Fruit fly (Drosophila melanogaster) whole organism, embryonic: ENCODE measurements around the gene CG4364.

Experiments used
- Atf6 ChIP-seq: fragments of 200-800 bp; sonication (Bioruptor generic); IDR thresholded peaks from 2 replicates; pipeline ENCODE4 v1.3.6; 2022; ENCODE audit warnings: missing biosample characterization, missing genetic modification characterization
- C15 ChIP-seq: fragments of 200-800 bp; sonication (Bioruptor generic); IDR thresholded peaks from 3 replicates; pipeline ENCODE4 v1.3.6; 2022; ENCODE audit warnings: missing biosample characterization, missing genetic modification characterization
- CG10366 ChIP-seq: fragments of 200-800 bp; sonication (Bioruptor generic); IDR thresholded peaks from 2 replicates; pipeline ENCODE4 v1.3.6; 2022; ENCODE audit warnings: missing biosample characterization, missing genetic modification characterization
- CG11398 ChIP-seq: fragments of 200-800 bp; sonication (Bioruptor generic); optimal IDR thresholded peaks from 2 replicates; lab custom pipeline; 2016; ENCODE audit warnings: missing biosample characterization, missing genetic modification characterization
- CG11456 ChIP-seq: fragments of 200-800 bp; sonication (Bioruptor generic); IDR thresholded peaks from 3 replicates; pipeline ENCODE4 v1.3.6; 2022; ENCODE audit warnings: missing biosample characterization, missing genetic modification characterization
- CG11723 ChIP-seq: fragments of 200-800 bp; sonication (Bioruptor generic); optimal IDR thresholded peaks from 2 replicates; lab custom pipeline; 2017; ENCODE audit warnings: missing biosample characterization, mild to moderate bottlenecking, missing genetic modification characterization
- CG14014 ChIP-seq: fragments of 200-800 bp; sonication (Bioruptor generic); IDR thresholded peaks from 2 replicates; pipeline ENCODE4 v1.3.6; 2022; ENCODE audit warnings: missing biosample characterization, missing genetic modification characterization
- CG14050 ChIP-seq: fragments of 200-800 bp; sonication (Bioruptor generic); IDR thresholded peaks from 3 replicates; pipeline ENCODE4 v1.3.6; 2022; ENCODE audit warnings: missing biosample characterization, missing genetic modification characterization
- CG14860 ChIP-seq: fragments of 200-800 bp; sonication (Bioruptor generic); IDR thresholded peaks from 3 replicates; pipeline ENCODE4 v1.3.6; 2022; ENCODE audit warnings: missing biosample characterization, missing genetic modification characterization; ENCODE audit not compliant: partially characterized antibody
- CG16863 ChIP-seq: fragments of 200-800 bp; sonication (Bioruptor generic); optimal IDR thresholded peaks from 3 replicates; lab custom pipeline; 2016; ENCODE audit warnings: missing biosample characterization, missing genetic modification characterization
- CG17385 ChIP-seq: fragments of 200-800 bp; sonication (Bioruptor generic); optimal IDR thresholded peaks from 3 replicates; lab custom pipeline; 2018; ENCODE audit warnings: missing biosample characterization, mild to moderate bottlenecking, missing genetic modification characterization
- CG17802 ChIP-seq: fragments of 200-800 bp; sonication (Bioruptor generic); optimal IDR thresholded peaks from 2 replicates; lab custom pipeline; 2018; ENCODE audit warnings: missing biosample characterization, mild to moderate bottlenecking, missing genetic modification characterization, moderate library complexity
- CG2889 ChIP-seq: fragments of 200-800 bp; sonication (Bioruptor generic); IDR thresholded peaks from 3 replicates; pipeline ENCODE4 v1.3.6; 2022; ENCODE audit warnings: missing biosample characterization, missing genetic modification characterization
- CG34376 ChIP-seq: fragments of 200-800 bp; sonication (Bioruptor generic); optimal IDR thresholded peaks from 2 replicates; lab custom pipeline; 2018; ENCODE audit warnings: missing biosample characterization, mild to moderate bottlenecking, missing genetic modification characterization
- CG5953 ChIP-seq: fragments of 200-800 bp; sonication (Bioruptor generic); IDR thresholded peaks from 2 replicates; pipeline ENCODE4 v1.3.6; 2022; ENCODE audit warnings: missing biosample characterization, missing genetic modification characterization
- CG6654 ChIP-seq: fragments of 200-800 bp; sonication (Bioruptor generic); optimal IDR thresholded peaks from 2 replicates; lab custom pipeline; 2017; ENCODE audit warnings: missing biosample characterization, mild to moderate bottlenecking, missing genetic modification characterization
- CG7928 ChIP-seq: fragments of 200-800 bp; sonication (Bioruptor generic); optimal IDR thresholded peaks from 2 replicates; lab custom pipeline; 2017; ENCODE audit warnings: missing biosample characterization, mild to moderate bottlenecking, missing genetic modification characterization
- CG9727 ChIP-seq: fragments of 200-800 bp; sonication (Bioruptor generic); optimal IDR thresholded peaks from 3 replicates; lab custom pipeline; 2017; ENCODE audit warnings: missing biosample characterization, mild to moderate bottlenecking, missing genetic modification characterization
- CoRest ChIP-seq: fragments of 200-800 bp; sonication (Bioruptor generic); optimal IDR thresholded peaks from 3 replicates; lab custom pipeline; 2018; ENCODE audit warnings: missing biosample characterization, mild to moderate bottlenecking, missing genetic modification characterization, moderate library complexity
- Dip2 ChIP-seq: fragments of 200-800 bp; sonication (Bioruptor generic); IDR thresholded peaks from 2 replicates; pipeline ENCODE4 v1.3.6; 2022; ENCODE audit warnings: missing biosample characterization, missing genetic modification characterization
- Dll ChIP-seq: fragments of 200-800 bp; sonication (Bioruptor generic); IDR thresholded peaks from 4 replicates; pipeline ENCODE4 v1.3.6; 2022; ENCODE audit warnings: missing biosample characterization, missing genetic modification characterization; ENCODE audit not compliant: partially characterized antibody
- Doc3 ChIP-seq: fragments of 200-800 bp; sonication (Bioruptor generic); IDR thresholded peaks from 3 replicates; pipeline ENCODE4 v1.3.6; 2022; ENCODE audit warnings: missing biosample characterization, missing genetic modification characterization; ENCODE audit not compliant: partially characterized antibody
- Ets97D ChIP-seq: fragments of 200-800 bp; sonication (Bioruptor generic); optimal IDR thresholded peaks from 3 replicates; lab custom pipeline; 2016; ENCODE audit warnings: missing biosample characterization, missing genetic modification characterization
- GATAe ChIP-seq: fragments of 200-800 bp; sonication (Bioruptor generic); conservative IDR thresholded peaks from 2 replicates; pipeline ENCODE4 v1.3.6; 2022; ENCODE audit warnings: missing biosample characterization, missing genetic modification characterization
- Hr3 ChIP-seq: fragments of 200-800 bp; sonication (Bioruptor generic); optimal IDR thresholded peaks from 3 replicates; lab custom pipeline; 2016; ENCODE audit warnings: missing biosample characterization, missing genetic modification characterization
- Myb ChIP-seq: fragments of 200-800 bp; sonication (Bioruptor generic); optimal IDR thresholded peaks from 2 replicates; lab custom pipeline; 2016; ENCODE audit warnings: missing biosample characterization, missing genetic modification characterization
- NfI ChIP-seq: fragments of 200-800 bp; sonication (Bioruptor generic); optimal IDR thresholded peaks from 3 replicates; lab custom pipeline; 2018; ENCODE audit warnings: missing biosample characterization, mild to moderate bottlenecking, missing genetic modification characterization, moderate library complexity
- Poxn ChIP-seq: fragments of 200-800 bp; sonication (Bioruptor generic); IDR thresholded peaks from 2 replicates; pipeline ENCODE4 v1.3.6; 2022; ENCODE audit warnings: missing biosample characterization, missing genetic modification characterization
- Rx ChIP-seq: fragments of 200-800 bp; sonication (Bioruptor generic); IDR thresholded peaks from 2 replicates; pipeline ENCODE4 v1.3.6; 2022; ENCODE audit warnings: missing biosample characterization, missing genetic modification characterization
- Trl ChIP-seq, 3 experiments: fragments of >200 bp in 2 of 3; fragments of 200-800 bp in 1 of 3; sonication (Bioruptor generic) in 1 of 3; optimal IDR thresholded peaks; 2 replicates in 1 of 3; 3 replicates in 2 of 3; lab custom pipeline; 2016 to 2017; ENCODE audit warnings: missing biosample characterization in 1 of 3, missing genetic modification characterization in 1 of 3
- az2 ChIP-seq: fragments of 200-800 bp; sonication (Bioruptor generic); optimal IDR thresholded peaks from 3 replicates; lab custom pipeline; 2016; ENCODE audit warnings: missing biosample characterization, missing genetic modification characterization
- chn ChIP-seq: fragments of 200-800 bp; sonication (Bioruptor generic); optimal IDR thresholded peaks from 2 replicates; lab custom pipeline; 2016; ENCODE audit warnings: missing biosample characterization, missing genetic modification characterization
- crc ChIP-seq: fragments of 200-800 bp; sonication (Bioruptor generic); optimal IDR thresholded peaks from 2 replicates; lab custom pipeline; 2016; ENCODE audit warnings: missing biosample characterization, missing genetic modification characterization
- dmrt99B ChIP-seq: fragments of 200-800 bp; sonication (Bioruptor generic); optimal IDR thresholded peaks from 2 replicates; lab custom pipeline; 2018; ENCODE audit warnings: missing biosample characterization, mild to moderate bottlenecking, missing genetic modification characterization, moderate library complexity
- ewg ChIP-seq: fragments of 200-800 bp; sonication (Bioruptor generic); optimal IDR thresholded peaks from 3 replicates; lab custom pipeline; 2017; ENCODE audit warnings: mild to moderate bottlenecking, missing biosample characterization, missing genetic modification reagents, missing genetic modification characterization
- ken ChIP-seq: fragments of 200-800 bp; sonication (Bioruptor generic); IDR thresholded peaks from 3 replicates; pipeline ENCODE4 v1.3.6; 2022; ENCODE audit warnings: missing biosample characterization, missing genetic modification characterization
- nau ChIP-seq: fragments of 200-800 bp; sonication (Bioruptor generic); optimal IDR thresholded peaks from 3 replicates; lab custom pipeline; 2017; ENCODE audit warnings: missing biosample characterization, mild to moderate bottlenecking, missing genetic modification characterization, missing genetic modification reagents
- odd ChIP-seq: fragments of 200-800 bp; sonication (Bioruptor generic); optimal IDR thresholded peaks from 2 replicates; lab custom pipeline; 2017; ENCODE audit warnings: missing biosample characterization, mild to moderate bottlenecking, missing genetic modification characterization
- peb ChIP-seq: fragments of 200-800 bp; sonication (Bioruptor generic); IDR thresholded peaks from 2 replicates; pipeline ENCODE4 v1.3.6; 2022; ENCODE audit warnings: missing biosample characterization, missing genetic modification characterization
- pita ChIP-seq: fragments of 200-800 bp; sonication (Bioruptor generic); optimal IDR thresholded peaks from 2 replicates; lab custom pipeline; 2017; ENCODE audit warnings: missing biosample characterization, mild to moderate bottlenecking, missing genetic modification characterization
- repo ChIP-seq: fragments of 200-800 bp; sonication (Bioruptor generic); optimal IDR thresholded peaks from 2 replicates; lab custom pipeline; 2016; ENCODE audit warnings: missing biosample characterization, missing genetic modification characterization
- run ChIP-seq: fragments of 200-800 bp; sonication (Bioruptor generic); optimal IDR thresholded peaks from 3 replicates; lab custom pipeline; 2018; ENCODE audit warnings: missing biosample characterization, mild to moderate bottlenecking, missing genetic modification characterization
- slou ChIP-seq: fragments of 200-800 bp; sonication (Bioruptor generic); optimal IDR thresholded peaks from 3 replicates; lab custom pipeline; 2016; ENCODE audit warnings: missing biosample characterization, missing genetic modification characterization
- sna ChIP-seq: fragments of 200-800 bp; sonication (Bioruptor generic); IDR thresholded peaks from 2 replicates; pipeline ENCODE4 v1.3.6; 2022; ENCODE audit warnings: missing biosample characterization, missing genetic modification characterization; ENCODE audit not compliant: partially characterized antibody
- trem ChIP-seq: fragments of 200-800 bp; optimal IDR thresholded peaks from 3 replicates; lab custom pipeline; 2019; ENCODE audit warnings: missing biosample characterization, mild to moderate bottlenecking, missing genetic modification characterization, moderate library complexity
- usp ChIP-seq: fragments of >200 bp; optimal IDR thresholded peaks from 2 replicates; lab custom pipeline; 2017; ENCODE audit warnings: missing biosample characterization, missing genetic modification characterization
- vfl ChIP-seq: fragments of 200-800 bp; sonication (Bioruptor generic); optimal IDR thresholded peaks from 2 replicates; lab custom pipeline; 2016; ENCODE audit warnings: missing biosample characterization, missing genetic modification characterization
- wdn ChIP-seq: fragments of 200-800 bp; sonication (Bioruptor generic); IDR thresholded peaks from 2 replicates; pipeline ENCODE4 v1.3.6; 2022; ENCODE audit warnings: missing biosample characterization, missing genetic modification characterization
- yki ChIP-seq: fragments of >200 bp; optimal IDR thresholded peaks from 3 replicates; lab custom pipeline; 2018

CG4364 gene

dm6 chr2L:9757990-9758814, 47.1 kb upstream of the CG4364 start, which contains the start of gene zf30C (continued):
- TF ChIP-seq C15 (GFP tag; lab: Robert Waterston, UW) (peak; percentile 67; the same call in 1 of the 3 replicates), run (tag; lab: Kevin White, UChicago) (peak; percentile 31), CG6654 (peak; percentile 39), CG11398 (GFP tag; lab: Kevin White, UChicago) (peak; percentile 74), nau (GFP tag; lab: Kevin White, UChicago) (no peak), CG9727 (GFP tag; lab: Kevin White, UChicago) (peak; percentile 68), CG11456 (GFP tag; lab: Robert Waterston, UW) (peak; percentile 93), ewg (GFP tag; lab: Kevin White, UChicago) (peak; percentile 56), pita (GFP tag; lab: Kevin White, UChicago) (no peak), CG10366 (peak; percentile 82), GATAe (GFP tag; lab: Robert Waterston, UW) (no peak), vfl (GFP tag; lab: Kevin White, UChicago) (peak; percentile 85), Dip2 (no peak), CG14050 (GFP tag; lab: Robert Waterston, UW) (peak; percentile 57; the same call in 2 of the 3 replicates), repo (GFP tag; lab: Kevin White, UChicago) (peak; percentile 91), peb (peak; percentile 52; the same call in 1 of the 2 replicates), CG17802 (tag; lab: Kevin White, UChicago) (peak; percentile 70), CG17385 (GFP tag; lab: Kevin White, UChicago) (peak; percentile 73), slou (GFP tag; lab: Kevin White, UChicago) (peak; percentile 86), CG14860 (GFP tag; lab: Robert Waterston, UW) (no peak), Doc3 (GFP tag; lab: Robert Waterston, UW) (no peak), CG34376 (peak; percentile 28), dmrt99B (tag; lab: Kevin White, UChicago) (peak; percentile 71), Trl (optimal IDR thresholded peaks at IDR 0.05; lab: Kevin White, UChicago) (peak; percentile 43 to 49), Trl (GFP tag; optimal IDR thresholded peaks at IDR 0.05; lab: Kevin White, UChicago) (peak; percentile 95), crc (peak; percentile 78), Poxn (GFP tag; lab: Robert Waterston, UW) (peak; percentile 48; the same call in 1 of the 2 replicates), az2 (GFP tag; lab: Kevin White, UChicago) (peak; percentile 90), sna (GFP tag; lab: Robert Waterston, UW) (no peak), CG2889 (GFP tag; lab: Robert Waterston, UW) (peak; percentile 76), Myb (GFP tag; lab: Kevin White, UChicago) (peak; percentile 83), CG5953 (GFP tag; lab: Robert Waterston, UW) (peak; percentile 35; the same call in 1 of the 2 replicates), Dll (GFP tag; lab: Robert Waterston, UW) (peak; percentile 25; the same call in 3 of the 4 replicates), Hr3 (GFP tag; lab: Kevin White, UChicago) (peak; percentile 85), CG16863 (GFP tag; lab: Kevin White, UChicago) (peak; percentile 84), NfI (GFP tag; lab: Kevin White, UChicago) (peak; percentile 82), CG14014 (peak; percentile 84), usp (no peak), CG7928 (GFP tag; lab: Kevin White, UChicago) (peak; percentile 95), Atf6 (GFP tag; lab: Robert Waterston, UW) (peak; percentile 82), odd (GFP tag; lab: Kevin White, UChicago) (peak; percentile 18), ken (GFP tag; lab: Robert Waterston, UW) (peak; percentile 90), Rx (GFP tag; lab: Robert Waterston, UW) (peak; percentile 77), chn (peak; percentile 95), yki (no peak), Ets97D (GFP tag; lab: Kevin White, UChicago) (peak; percentile 75), CoRest (tag; lab: Kevin White, UChicago) (peak; percentile 79), wdn (GFP tag; lab: Robert Waterston, UW) (peak; percentile 48; the same call in 1 of the 2 replicates), CG11723 (peak; percentile 78), trem (tag; lab: Kevin White, UChicago) (peak; percentile 62)
